Worm (Caenorhabditis elegans): ENCODE measurements around the gene srw-21.

Gene srw-21

ce11 chrV:15483563-15483962, 4.3 kb upstream of the srw-21 start:
- TF ChIP-seq T22C8.4 (GFP tag; IDR thresholded peaks at IDR 0.05) (no peak), med-1 (GFP tag; optimal IDR thresholded peaks at IDR 0.05; ENCODE audit: insufficient read depth) (no peak)

- TF ChIP-seq tab-1 (GFP tag; IDR thresholded peaks at IDR 0.05), result no peak
- TF ChIP-seq ztf-29 (GFP tag; IDR thresholded peaks at IDR 0.05), result no peak
- TF ChIP-seq ztf-23 (GFP tag; IDR thresholded peaks at IDR 0.05), result no peak
- TF ChIP-seq ref-1 (GFP tag; conservative IDR thresholded peaks at IDR 0.05), result no peak
- no peak for TF ChIP-seq cog-1 (tag; optimal IDR thresholded peaks at IDR 0.05)
- no peak for TF ChIP-seq T22C8.4 (GFP tag; IDR thresholded peaks at IDR 0.05)
Observed at ce11 chrV:15484537-15484936, 3.3 kb upstream of the srw-21 start, which contains the start of gene C06B8.3. C06B8.3 (minus strand) TSS chrV:15484637.

- no peak for TF ChIP-seq flt-1 (GFP tag; IDR thresholded peaks at IDR 0.05)
- TF ChIP-seq cog-1 (tag; optimal IDR thresholded peaks at IDR 0.05), result no peak
- no peak for TF ChIP-seq med-1 (GFP tag; optimal IDR thresholded peaks at IDR 0.05; ENCODE audit: insufficient read depth)
- TF ChIP-seq ztf-23 (GFP tag; IDR thresholded peaks at IDR 0.05), result no peak
- TF ChIP-seq ztf-29 (GFP tag; IDR thresholded peaks at IDR 0.05), result no peak
- no peak for TF ChIP-seq T22C8.4 (GFP tag; IDR thresholded peaks at IDR 0.05)
- TF ChIP-seq klf-2 (GFP tag; conservative IDR thresholded peaks at IDR 0.05), result no peak
- TF ChIP-seq ref-1 (GFP tag; conservative IDR thresholded peaks at IDR 0.05), result no peak
- no peak for TF ChIP-seq tab-1 (GFP tag; IDR thresholded peaks at IDR 0.05)
Observed at ce11 chrV:15492518-15492917, 4.7 kb downstream of the srw-21 start, which contains the start of gene str-264. str-264 (minus strand) TSS chrV:15492618.

- TF ChIP-seq flt-1 (GFP tag; IDR thresholded peaks at IDR 0.05) (no peak), cog-1 (tag; optimal IDR thresholded peaks at IDR 0.05) (no peak), med-1 (GFP tag; optimal IDR thresholded peaks at IDR 0.05; ENCODE audit: insufficient read depth) (no peak), klf-2 (GFP tag; conservative IDR thresholded peaks at IDR 0.05) (no peak), ztf-23 (GFP tag; IDR thresholded peaks at IDR 0.05) (no peak), ref-1 (GFP tag; conservative IDR thresholded peaks at IDR 0.05) (no peak)
Observed at ce11 chrV:15493680-15494079, 5.8 kb downstream of the srw-21 start, which contains the start of gene srh-218. srh-218 (plus strand) TSS chrV:15493980.

ce11 chrV:15495169-15495568, 7.3 kb downstream of the srw-21 start, which contains the start of gene srh-219:
srh-219 (plus strand) TSS chrV:15495469.
- TF ChIP-seq T22C8.4 (GFP tag; IDR thresholded peaks at IDR 0.05) (no peak), med-1 (GFP tag; optimal IDR thresholded peaks at IDR 0.05; ENCODE audit: insufficient read depth) (no peak), klf-2 (GFP tag; conservative IDR thresholded peaks at IDR 0.05) (no peak), flt-1 (GFP tag; IDR thresholded peaks at IDR 0.05) (no peak), cog-1 (tag; optimal IDR thresholded peaks at IDR 0.05) (no peak), ztf-23 (GFP tag; IDR thresholded peaks at IDR 0.05) (no peak), tab-1 (GFP tag; IDR thresholded peaks at IDR 0.05) (no peak), ztf-29 (GFP tag; IDR thresholded peaks at IDR 0.05) (no peak), ref-1 (GFP tag; conservative IDR thresholded peaks at IDR 0.05) (no peak)

- TF ChIP-seq ztf-29 (GFP tag; IDR thresholded peaks at IDR 0.05) (peak; percentile 53; the same call in 1 of the 2 replicates), ref-1 (GFP tag; conservative IDR thresholded peaks at IDR 0.05) (no peak), T22C8.4 (GFP tag; IDR thresholded peaks at IDR 0.05) (no peak), klf-2 (GFP tag; conservative IDR thresholded peaks at IDR 0.05) (no peak), tab-1 (GFP tag; IDR thresholded peaks at IDR 0.05) (no peak), cog-1 (tag; optimal IDR thresholded peaks at IDR 0.05) (peak; percentile 12), med-1 (GFP tag; optimal IDR thresholded peaks at IDR 0.05; ENCODE audit: insufficient read depth) (no peak), ztf-23 (GFP tag; IDR thresholded peaks at IDR 0.05) (no peak), flt-1 (GFP tag; IDR thresholded peaks at IDR 0.05) (no peak)
Observed at ce11 chrV:15497731-15498130, 9.9 kb downstream of the srw-21 start.

- TF ChIP-seq ztf-23 (GFP tag; IDR thresholded peaks at IDR 0.05) (no peak), tab-1 (GFP tag; IDR thresholded peaks at IDR 0.05) (no peak), klf-2 (GFP tag; conservative IDR thresholded peaks at IDR 0.05) (no peak), ztf-29 (GFP tag; IDR thresholded peaks at IDR 0.05) (no peak), T22C8.4 (GFP tag; IDR thresholded peaks at IDR 0.05) (no peak), cog-1 (tag; optimal IDR thresholded peaks at IDR 0.05) (no peak), flt-1 (GFP tag; IDR thresholded peaks at IDR 0.05) (no peak), ref-1 (GFP tag; conservative IDR thresholded peaks at IDR 0.05) (no peak), med-1 (GFP tag; optimal IDR thresholded peaks at IDR 0.05; ENCODE audit: insufficient read depth) (no peak)
Observed at ce11 chrV:15498434-15498833, 10.6 kb downstream of the srw-21 start, which contains the start of gene C06B8.7. C06B8.7 (plus strand) TSS chrV:15498734.

- TF ChIP-seq tab-1 (GFP tag; IDR thresholded peaks at IDR 0.05) (no peak), klf-2 (GFP tag; conservative IDR thresholded peaks at IDR 0.05) (no peak), flt-1 (GFP tag; IDR thresholded peaks at IDR 0.05) (no peak), med-1 (GFP tag; optimal IDR thresholded peaks at IDR 0.05; ENCODE audit: insufficient read depth) (no peak), ztf-23 (GFP tag; IDR thresholded peaks at IDR 0.05) (no peak), ztf-29 (GFP tag; IDR thresholded peaks at IDR 0.05) (no peak), ref-1 (GFP tag; conservative IDR thresholded peaks at IDR 0.05) (no peak), cog-1 (tag; optimal IDR thresholded peaks at IDR 0.05) (no peak), T22C8.4 (GFP tag; IDR thresholded peaks at IDR 0.05) (no peak)
Observed at ce11 chrV:15499099-15499498, 11.2 kb downstream of the srw-21 start.

- TF ChIP-seq T22C8.4 (GFP tag; IDR thresholded peaks at IDR 0.05) (no peak), cog-1 (tag; optimal IDR thresholded peaks at IDR 0.05) (no peak), klf-2 (GFP tag; conservative IDR thresholded peaks at IDR 0.05) (no peak), tab-1 (GFP tag; IDR thresholded peaks at IDR 0.05) (no peak), ztf-29 (GFP tag; IDR thresholded peaks at IDR 0.05) (no peak), flt-1 (GFP tag; IDR thresholded peaks at IDR 0.05) (no peak), ztf-23 (GFP tag; IDR thresholded peaks at IDR 0.05) (no peak), ref-1 (GFP tag; conservative IDR thresholded peaks at IDR 0.05) (no peak), med-1 (GFP tag; optimal IDR thresholded peaks at IDR 0.05; ENCODE audit: insufficient read depth) (no peak)
Observed at ce11 chrV:15503603-15504002, 15.7 kb downstream of the srw-21 start.

ce11 chrV:15505068-15505467, 17.2 kb downstream of the srw-21 start:
- TF ChIP-seq cog-1 (tag; optimal IDR thresholded peaks at IDR 0.05), result no peak
- peak; percentile 62 for TF ChIP-seq ref-1 (GFP tag; conservative IDR thresholded peaks at IDR 0.05)
- TF ChIP-seq flt-1 (GFP tag; IDR thresholded peaks at IDR 0.05), result peak; percentile 85
- TF ChIP-seq ztf-29 (GFP tag; IDR thresholded peaks at IDR 0.05), result peak; percentile 50; the same call in 1 of the 2 replicates
- TF ChIP-seq med-1 (GFP tag; optimal IDR thresholded peaks at IDR 0.05; ENCODE audit: insufficient read depth), result no peak
- 0 out of 2 replicates have a peak, but pooled peaks have one; percentile 10 for TF ChIP-seq klf-2 (GFP tag; conservative IDR thresholded peaks at IDR 0.05)
- TF ChIP-seq T22C8.4 (GFP tag; IDR thresholded peaks at IDR 0.05), result 0 out of 2 replicates have a peak, but pooled peaks have one; percentile 43
- peak; percentile 79 for TF ChIP-seq tab-1 (GFP tag; IDR thresholded peaks at IDR 0.05)
- peak; percentile 71 for TF ChIP-seq ztf-23 (GFP tag; IDR thresholded peaks at IDR 0.05)

Data from whole organism, midembryonic.